Worm (Caenorhabditis elegans): ENCODE results near the gene Y39A3A.2.

Gene Y39A3A.2

ce11 chrIII:2060857-2061256 lies 3.4 kb upstream of the Y39A3A.2 start, which contains the start of gene ins-16:
TSS of gene ins-16 (minus strand) at chrIII:2060957.
- no peak for TF ChIP-seq unc-3 (GFP tag; conservative IDR thresholded peaks at IDR 0.05)
- no peak for TF ChIP-seq unc-3 (tag; optimal IDR thresholded peaks at IDR 0.05)
- no peak for TF ChIP-seq mec-3 (tag; optimal IDR thresholded peaks at IDR 0.05; ENCODE audit: borderline replicate concordance)
- TF ChIP-seq pax-1 (tag; optimal IDR thresholded peaks at IDR 0.05) = no peak
- TF ChIP-seq ceh-9 (tag; optimal IDR thresholded peaks at IDR 0.05) = no peak
- TF ChIP-seq K02D7.2 (tag; optimal IDR thresholded peaks at IDR 0.05) = no peak
- no peak for TF ChIP-seq pha-4 (tag; optimal IDR thresholded peaks at IDR 0.05)
- no peak for TF ChIP-seq hlh-6 (tag; optimal IDR thresholded peaks at IDR 0.05)
- no peak for TF ChIP-seq elt-2 (tag; optimal IDR thresholded peaks at IDR 0.05)
- no peak for TF ChIP-seq unc-42 (tag; optimal IDR thresholded peaks at IDR 0.05)
- TF ChIP-seq ceh-18 (tag; optimal IDR thresholded peaks at IDR 0.05) = no peak
- TF ChIP-seq ceh-34 (tag; optimal IDR thresholded peaks at IDR 0.05) = no peak

ce11 chrIII:2060068-2060467 lies 2.6 kb upstream of the Y39A3A.2 start:
- no peak for TF ChIP-seq syd-9 (tag; optimal IDR thresholded peaks at IDR 0.05)
- no peak for TF ChIP-seq ceh-45 (GFP tag; IDR thresholded peaks at IDR 0.05)
- peak; percentile 87 for TF ChIP-seq dve-1 (tag; optimal IDR thresholded peaks at IDR 0.05)

- TF ChIP-seq dve-1 (tag; optimal IDR thresholded peaks at IDR 0.05) (no peak), ceh-18 (tag; optimal IDR thresholded peaks at IDR 0.05) (no peak), fax-1 (tag; optimal IDR thresholded peaks at IDR 0.05) (no peak), K02D7.2 (tag; optimal IDR thresholded peaks at IDR 0.05) (no peak), ref-2 (tag; optimal IDR thresholded peaks at IDR 0.05) (no peak), ets-4 (tag; optimal IDR thresholded peaks at IDR 0.05) (no peak), unc-42 (tag; optimal IDR thresholded peaks at IDR 0.05) (no peak), sdc-2 (tag; optimal IDR thresholded peaks at IDR 0.05) (no peak), C38D4.7 (GFP tag; optimal IDR thresholded peaks at IDR 0.05) (no peak), pat-9 (tag; optimal IDR thresholded peaks at IDR 0.05) (no peak), sox-4 (tag; optimal IDR thresholded peaks at IDR 0.05) (no peak), unc-55 (GFP tag; optimal IDR thresholded peaks at IDR 0.05) (no peak)
Measured at ce11 chrIII:2054084-2054483, 3.4 kb downstream of the Y39A3A.2 start, which contains the start of gene M01E10.3. TSS of gene M01E10.3 (minus strand) at chrIII:2054184.

ce11 chrIII:2053433-2053832 lies 4.0 kb downstream of the Y39A3A.2 start:
- TF ChIP-seq ceh-14 (tag; optimal IDR thresholded peaks at IDR 0.05) (no peak), unc-3 (GFP tag; conservative IDR thresholded peaks at IDR 0.05) (no peak), unc-3 (tag; optimal IDR thresholded peaks at IDR 0.05) (no peak), hlh-30 (tag; optimal IDR thresholded peaks at IDR 0.05; ENCODE audit: insufficient read depth) (no peak), nfya-1 (tag; optimal IDR thresholded peaks at IDR 0.05) (no peak), elt-2 (tag; optimal IDR thresholded peaks at IDR 0.05) (peak; percentile 98)

DNA sequence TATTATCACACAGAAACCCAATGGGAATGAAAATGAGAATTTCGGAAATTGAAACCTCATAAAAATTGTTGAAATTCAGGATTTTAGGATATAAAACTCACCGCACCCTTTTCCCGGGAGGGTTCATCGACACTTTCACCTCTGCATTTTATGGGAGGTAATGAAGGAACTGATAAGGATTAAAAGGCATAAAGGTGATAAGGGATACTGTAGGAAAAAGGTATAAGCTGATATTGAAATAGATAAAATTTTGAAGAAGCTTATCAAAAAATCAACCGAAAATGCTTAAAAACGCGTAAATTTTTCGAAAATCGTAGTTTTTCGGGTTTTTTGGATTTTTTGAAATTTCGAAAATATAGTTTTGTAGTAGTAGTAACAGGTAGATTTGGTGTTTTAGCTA lies 7.0 kb downstream of the Y39A3A.2 start:
- no peak for TF ChIP-seq pha-4 (tag; optimal IDR thresholded peaks at IDR 0.05)
- no peak for TF ChIP-seq fkh-10 (GFP tag; optimal IDR thresholded peaks at IDR 0.05)
- peak; percentile 40 for TF ChIP-seq elt-2 (tag; optimal IDR thresholded peaks at IDR 0.05)
- no peak for TF ChIP-seq odd-2 (tag; optimal IDR thresholded peaks at IDR 0.05)
- no peak for TF ChIP-seq pros-1 (tag; optimal IDR thresholded peaks at IDR 0.05)
- TF ChIP-seq K02D7.2 (tag; optimal IDR thresholded peaks at IDR 0.05) = no peak

DNA sequence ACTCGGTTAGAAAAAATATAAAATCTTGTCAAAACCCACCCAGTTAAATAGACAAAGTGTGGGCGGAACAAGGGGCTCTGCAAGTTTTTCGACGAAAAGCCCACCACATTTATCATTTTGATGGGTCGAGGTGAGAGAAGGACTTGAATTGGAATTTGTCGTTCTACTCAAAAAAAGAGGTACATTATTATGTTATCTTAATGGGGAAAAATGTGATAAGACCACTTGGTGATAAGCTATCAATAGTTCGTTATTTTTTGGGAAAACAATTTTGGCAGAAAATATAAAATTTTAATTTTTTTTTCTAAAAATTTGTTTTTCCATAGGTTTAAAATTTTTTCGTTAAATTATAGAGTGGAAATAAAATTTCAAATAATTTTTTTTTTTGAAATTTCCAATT lies 7.6 kb downstream of the Y39A3A.2 start:
- no peak for TF ChIP-seq ceh-48 (tag; optimal IDR thresholded peaks at IDR 0.05)
- no peak for TF ChIP-seq fkh-6 (tag; optimal IDR thresholded peaks at IDR 0.05)
- peak; percentile 85 for TF ChIP-seq elt-2 (tag; optimal IDR thresholded peaks at IDR 0.05)

All from whole organism, late embryonic.